Worm (Caenorhabditis elegans) whole organism, L1 larva: ENCODE results near the gene F54F2.14.

Experiments used
- efl-3 ChIP-seq: fragments of 200-800 bp; sonication (Bioruptor generic); optimal IDR thresholded peaks from 2 replicates; lab custom pipeline; 2018; ENCODE audit warnings: mild to moderate bottlenecking, missing genetic modification characterization, missing compliant biosample characterization
- irx-1 ChIP-seq: sonication (generic microtip); optimal IDR thresholded peaks from 2 replicates; lab custom pipeline; 2016; ENCODE audit warnings: missing genetic modification characterization, missing compliant biosample characterization
- lin-39 ChIP-seq: fragments of 150-350 bp; optimal IDR thresholded peaks from 2 replicates; lab custom pipeline; 2014; ENCODE audit warnings: missing biosample characterization, missing genetic modification reagents, missing genetic modification characterization
- lsy-2 ChIP-seq, 2 experiments: fragments of 150-350 bp; optimal IDR thresholded peaks; 2 replicates each; lab custom pipeline; 2014; ENCODE audit warnings: missing biosample characterization in 2 of 2, missing genetic modification characterization in 2 of 2
- mab-9 ChIP-seq: fragments of 200-800 bp; sonication (Bioruptor generic); IDR thresholded peaks from 2 replicates; pipeline ENCODE4 v1.3.6; 2022; ENCODE audit warnings: missing genetic modification reagents, missing genetic modification characterization, missing compliant biosample characterization
- unc-62 ChIP-seq: fragments of 150-350 bp; optimal IDR thresholded peaks from 2 replicates; lab custom pipeline; 2014; ENCODE audit warnings: missing biosample characterization, missing genetic modification reagents, missing genetic modification characterization

DNA sequence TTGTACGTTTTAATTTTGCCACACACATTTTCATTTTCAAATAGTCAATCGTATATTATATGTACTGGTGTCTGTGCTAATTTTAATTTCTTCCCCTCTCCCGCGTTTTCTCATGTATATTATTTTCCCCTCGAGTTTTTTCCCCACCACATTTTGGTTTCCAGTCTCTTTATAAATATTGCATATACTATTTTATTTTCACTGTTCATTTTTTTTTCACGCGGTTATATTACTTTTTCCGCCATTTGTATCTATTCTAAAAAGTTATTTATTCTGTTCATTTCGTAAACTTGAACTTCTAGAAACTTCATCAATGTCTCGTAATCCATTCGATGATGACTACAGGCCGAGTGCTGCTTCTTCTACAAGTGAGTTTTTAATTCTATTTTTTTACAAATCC lies 15.4 kb upstream of the F54F2.14 start, which contains the start of gene snap-29:
- no peak for TF ChIP-seq irx-1 (tag; lab: Kevin White, UChicago)
- no peak for TF ChIP-seq lin-39 (tag; lab: Kevin White, UChicago)
- TF ChIP-seq mab-9 (GFP tag; lab: Robert Waterston, UW) = no peak
- no peak for TF ChIP-seq lsy-2 (tag; optimal IDR thresholded peaks at IDR 0.05; lab: Kevin White, UChicago)
- no peak for TF ChIP-seq unc-62
- no peak for TF ChIP-seq efl-3 (GFP tag; lab: Kevin White, UChicago)
